Worm (Caenorhabditis elegans) whole organism, L2 larva: ENCODE measurements around the gene T28F3.9.

ENCODE experiments used
- alr-1 ChIP-seq: fragments of 150-350 bp; optimal IDR thresholded peaks from 2 replicates; lab custom pipeline; 2014; ENCODE audit warnings: missing biosample characterization, missing genetic modification characterization
- aly-2 ChIP-seq: fragments of 150-350 bp; optimal IDR thresholded peaks from 2 replicates; lab custom pipeline; 2014; ENCODE audit warnings: missing biosample characterization, missing genetic modification characterization
- ceh-82 ChIP-seq: fragments of 150-350 bp; optimal IDR thresholded peaks from 2 replicates; lab custom pipeline; 2014; ENCODE audit warnings: missing biosample characterization, missing genetic modification characterization
- mab-5 ChIP-seq: fragments of 150-350 bp; optimal IDR thresholded peaks from 2 replicates; lab custom pipeline; 2014; ENCODE audit warnings: missing biosample characterization, missing genetic modification characterization
- nhr-11 ChIP-seq: fragments of 150-350 bp; optimal IDR thresholded peaks from 2 replicates; lab custom pipeline; 2014; ENCODE audit warnings: missing biosample characterization, missing genetic modification characterization
- nhr-23 ChIP-seq: fragments of 150-350 bp; optimal IDR thresholded peaks from 2 replicates; lab custom pipeline; 2014; ENCODE audit warnings: missing biosample characterization, missing genetic modification reagents, missing genetic modification characterization
- nhr-237 ChIP-seq: fragments of 150-350 bp; optimal IDR thresholded peaks from 2 replicates; lab custom pipeline; 2014; ENCODE audit warnings: missing biosample characterization, missing genetic modification characterization
- nhr-77 ChIP-seq: fragments of 150-350 bp; optimal IDR thresholded peaks from 2 replicates; lab custom pipeline; 2014; ENCODE audit warnings: missing biosample characterization, missing genetic modification characterization
- unc-39 ChIP-seq: fragments of 150-350 bp; optimal IDR thresholded peaks from 2 replicates; lab custom pipeline; 2014; ENCODE audit warnings: missing biosample characterization, missing genetic modification characterization
- zag-1 ChIP-seq: fragments of 150-350 bp; optimal IDR thresholded peaks from 2 replicates; lab custom pipeline; 2014; ENCODE audit warnings: missing biosample characterization, missing genetic modification characterization
- ztf-1 ChIP-seq: fragments of 200-800 bp; sonication (Bioruptor generic); conservative IDR thresholded peaks from 2 replicates; pipeline ENCODE4 v1.3.6; 2022; ENCODE audit warnings: missing genetic modification characterization, missing compliant biosample characterization
- ztf-4 ChIP-seq: fragments of 150-350 bp; optimal IDR thresholded peaks from 2 replicates; lab custom pipeline; 2014; ENCODE audit warnings: missing biosample characterization, missing genetic modification characterization

DNA sequence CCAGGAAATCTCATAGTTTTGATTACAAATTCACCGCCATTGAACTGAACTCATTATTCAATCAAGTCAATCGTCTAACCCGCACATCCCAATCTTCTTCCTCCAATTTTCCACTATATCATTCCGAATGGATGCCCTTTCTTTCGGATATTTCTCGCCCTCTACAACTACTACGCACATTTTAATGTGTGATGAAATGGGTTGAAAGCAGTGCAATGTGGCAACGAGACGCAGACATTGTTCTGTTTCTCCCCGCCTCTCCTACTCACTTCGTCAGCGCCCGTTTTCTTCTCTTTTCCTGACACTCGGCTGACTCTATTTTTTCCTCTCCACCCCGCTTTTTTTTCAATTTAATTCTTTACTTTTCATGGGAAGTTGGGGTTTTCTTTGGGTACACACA, 39.7 kb upstream of the T28F3.9 start:
- TF ChIP-seq ceh-82, result no peak
- no peak for TF ChIP-seq aly-2 (tag; lab: Kevin White, UChicago)
- TF ChIP-seq unc-39 (tag; lab: Kevin White, UChicago), result no peak
- TF ChIP-seq ztf-1 (GFP tag; lab: Robert Waterston, UW), result no peak
- no peak for TF ChIP-seq nhr-11 (tag; lab: Kevin White, UChicago)
- peak; percentile 62 for TF ChIP-seq mab-5
- no peak for TF ChIP-seq nhr-77 (tag; lab: Kevin White, UChicago)
- no peak for TF ChIP-seq nhr-23 (tag; lab: Kevin White, UChicago)
- TF ChIP-seq zag-1 (tag; lab: Kevin White, UChicago), result peak; percentile 5
- TF ChIP-seq nhr-237 (tag; lab: Kevin White, UChicago), result no peak
- TF ChIP-seq ztf-4 (tag; lab: Kevin White, UChicago), result no peak
- TF ChIP-seq alr-1 (tag; lab: Kevin White, UChicago), result no peak
